Worm (Caenorhabditis elegans) whole organism, L4 larva: ENCODE data around the gene R148.4.
A peak's percentile ranks its signal among the peaks of the same experiment; 100 is the strongest.

ENCODE experiments used
- D1046.2 ChIP-seq: fragments of 200-800 bp; sonication (Bioruptor generic); IDR thresholded peaks from 2 replicates; pipeline ENCODE4 v1.3.6; 2022; ENCODE audit warnings: missing genetic modification characterization, missing compliant biosample characterization
- F49E8.2 ChIP-seq: sonication (generic microtip); optimal IDR thresholded peaks from 2 replicates; lab custom pipeline; 2016; ENCODE audit warnings: missing compliant biosample characterization, mild to moderate bottlenecking, missing genetic modification characterization, borderline replicate concordance
- R02D3.7 ChIP-seq: fragments of 150-350 bp; sonication (generic microtip); optimal IDR thresholded peaks from 3 replicates; lab custom pipeline; 2014; ENCODE audit warnings: missing biosample characterization, missing genetic modification characterization
- Y105C5A.15 ChIP-seq: fragments of 200-800 bp; sonication (Bioruptor generic); IDR thresholded peaks from 2 replicates; pipeline ENCODE4 v1.3.6; 2022; ENCODE audit warnings: missing genetic modification characterization, missing compliant biosample characterization
- Y48G9A.11 ChIP-seq: fragments of 200-800 bp; sonication (Bioruptor generic); IDR thresholded peaks from 2 replicates; pipeline ENCODE4 v1.3.6; 2022; ENCODE audit warnings: missing genetic modification reagents, missing genetic modification characterization, missing compliant biosample characterization
- Y75B8A.6 ChIP-seq: fragments of 200-800 bp; sonication (Bioruptor generic); IDR thresholded peaks from 2 replicates; pipeline ENCODE4 v1.3.6; 2022; ENCODE audit warnings: missing genetic modification reagents, missing genetic modification characterization, missing compliant biosample characterization
- ZK337.2 ChIP-seq: fragments of 200-800 bp; sonication (Bioruptor generic); IDR thresholded peaks from 2 replicates; pipeline ENCODE4 v1.3.6; 2022; ENCODE audit warnings: missing genetic modification reagents, missing genetic modification characterization, missing compliant biosample characterization
- arid-1 ChIP-seq: fragments of 200-800 bp; sonication (Bioruptor generic); conservative IDR thresholded peaks from 2 replicates; pipeline ENCODE4 v1.3.6; 2022; ENCODE audit warnings: missing genetic modification reagents, missing genetic modification characterization, missing compliant biosample characterization
- attf-4 ChIP-seq: sonication (generic microtip); optimal IDR thresholded peaks from 3 replicates; lab custom pipeline; 2017; ENCODE audit warnings: missing biosample characterization, missing genetic modification characterization
- ceh-20 ChIP-seq: fragments of 200-800 bp; sonication (Bioruptor generic); IDR thresholded peaks from 2 replicates; pipeline ENCODE4 v1.3.6; 2022; ENCODE audit warnings: missing genetic modification reagents, missing genetic modification characterization, missing compliant biosample characterization
- ceh-28 ChIP-seq: fragments of 150-350 bp; optimal IDR thresholded peaks from 2 replicates; lab custom pipeline; 2014; ENCODE audit warnings: missing biosample characterization, missing genetic modification reagents, missing genetic modification characterization
- daf-16 ChIP-seq, 3 experiments: sonication (generic microtip); optimal IDR thresholded peaks; 2 replicates each; lab custom pipeline; 2016 to 2017; ENCODE audit warnings: missing genetic modification characterization in 3 of 3, missing genetic modification reagents in 3 of 3, mild to moderate bottlenecking in 2 of 3, missing compliant biosample characterization in 2 of 3, missing biosample characterization in 1 of 3, moderate library complexity in 1 of 3
- daf-19 ChIP-seq: fragments of 200-800 bp; sonication (Bioruptor generic); conservative IDR thresholded peaks from 2 replicates; pipeline ENCODE4 v1.3.6; 2022; ENCODE audit warnings: missing genetic modification characterization, missing compliant biosample characterization
- dmd-9 ChIP-seq: fragments of 200-800 bp; sonication (Bioruptor generic); IDR thresholded peaks from 2 replicates; pipeline ENCODE4 v1.3.6; 2022; ENCODE audit warnings: missing genetic modification reagents, missing genetic modification characterization, missing compliant biosample characterization
- dpl-1 ChIP-seq: fragments of 150-350 bp; optimal IDR thresholded peaks from 2 replicates; lab custom pipeline; 2014; ENCODE audit warnings: missing biosample characterization, missing genetic modification reagents, missing genetic modification characterization
- dve-1 ChIP-seq: sonication (generic microtip); optimal IDR thresholded peaks from 2 replicates; lab custom pipeline; 2017; ENCODE audit warnings: antibody characterized with exemption, mild to moderate bottlenecking, missing genetic modification characterization, missing compliant biosample characterization; ENCODE audit not compliant: insufficient read depth
- fkh-10 ChIP-seq: fragments of 150-350 bp; optimal IDR thresholded peaks from 2 replicates; lab custom pipeline; 2014; ENCODE audit warnings: missing biosample characterization, missing genetic modification reagents, missing genetic modification characterization
- hif-1 ChIP-seq, 2 experiments: sonication (generic microtip); optimal IDR thresholded peaks; 2 replicates each; lab custom pipeline; 2016 to 2017; ENCODE audit warnings: missing compliant biosample characterization in 2 of 2, missing genetic modification characterization in 2 of 2, missing genetic modification reagents in 2 of 2, missing genotype in 2 of 2, mild to moderate bottlenecking in 1 of 2
- hlh-11 ChIP-seq: fragments of 200-800 bp; sonication (Bioruptor generic); optimal IDR thresholded peaks from 2 replicates; lab custom pipeline; 2018; ENCODE audit warnings: mild to moderate bottlenecking, missing genetic modification characterization, missing compliant biosample characterization
- hlh-30 ChIP-seq: sonication (generic microtip); optimal IDR thresholded peaks from 2 replicates; lab custom pipeline; 2017; ENCODE audit warnings: antibody characterized with exemption, mild to moderate bottlenecking, missing genetic modification characterization, missing compliant biosample characterization; ENCODE audit not compliant: insufficient read depth
- hmg-1.1 ChIP-seq: fragments of 200-800 bp; sonication (Bioruptor generic); IDR thresholded peaks from 2 replicates; pipeline ENCODE4 v1.3.6; 2022; ENCODE audit warnings: missing genetic modification reagents, missing genetic modification characterization, missing compliant biosample characterization
- lin-13 ChIP-seq: fragments of 150-350 bp; optimal IDR thresholded peaks from 2 replicates; lab custom pipeline; 2014; ENCODE audit warnings: missing biosample characterization, missing genetic modification reagents, missing genetic modification characterization
- lin-29 ChIP-seq: fragments of 200-800 bp; sonication (Bioruptor generic); IDR thresholded peaks from 2 replicates; pipeline ENCODE4 v1.3.6; 2022; ENCODE audit warnings: missing genetic modification reagents, missing genetic modification characterization, missing compliant biosample characterization
- lin-38 ChIP-seq: fragments of 200-800 bp; sonication (Bioruptor generic); IDR thresholded peaks from 2 replicates; pipeline ENCODE4 v1.3.6; 2022; ENCODE audit warnings: missing genetic modification reagents, missing genetic modification characterization, missing compliant biosample characterization
- lsy-2 ChIP-seq, 2 experiments: fragments of 150-350 bp in 1 of 2; sonication (generic microtip) in 1 of 2; optimal IDR thresholded peaks; 2 replicates each; lab custom pipeline; 2014 to 2017; ENCODE audit warnings: missing biosample characterization in 2 of 2, missing genetic modification characterization in 2 of 2
- mdl-1 ChIP-seq, 2 experiments: fragments of 150-350 bp in 1 of 2; sonication (generic microtip) in 1 of 2; optimal IDR thresholded peaks; 2 replicates each; lab custom pipeline; 2014 to 2017; ENCODE audit warnings: missing biosample characterization in 2 of 2, missing genetic modification characterization in 2 of 2
- mep-1 ChIP-seq: fragments of 150-350 bp; sonication (generic microtip); optimal IDR thresholded peaks from 3 replicates; lab custom pipeline; 2014; ENCODE audit warnings: missing biosample characterization, missing genetic modification characterization
- nhr-102 ChIP-seq: sonication (generic microtip); optimal IDR thresholded peaks from 2 replicates; lab custom pipeline; 2016; ENCODE audit warnings: mild to moderate bottlenecking, missing genetic modification characterization, moderate library complexity, missing compliant biosample characterization
- nhr-237 ChIP-seq: sonication (generic microtip); optimal IDR thresholded peaks from 2 replicates; lab custom pipeline; 2017; ENCODE audit warnings: missing biosample characterization, missing genetic modification characterization
- nhr-41 ChIP-seq: fragments of 200-800 bp; sonication (Bioruptor generic); IDR thresholded peaks from 2 replicates; pipeline ENCODE4 v1.3.6; 2022; ENCODE audit warnings: missing genetic modification reagents, missing genetic modification characterization, missing compliant biosample characterization
- nhr-42 ChIP-seq: fragments of 200-800 bp; sonication (Bioruptor generic); IDR thresholded peaks from 2 replicates; pipeline ENCODE4 v1.3.6; 2022; ENCODE audit warnings: missing genetic modification characterization, missing compliant biosample characterization
- nhr-48 ChIP-seq: sonication (generic microtip); optimal IDR thresholded peaks from 2 replicates; lab custom pipeline; 2016; ENCODE audit warnings: mild to moderate bottlenecking, missing genetic modification characterization, missing compliant biosample characterization
- pha-4 ChIP-seq, 2 experiments: fragments of 150-350 bp in 1 of 2; fragments of 200-800 bp in 1 of 2; sonication (Bioruptor generic) in 1 of 2; IDR thresholded peaks in 1 of 2; optimal IDR thresholded peaks in 1 of 2; 2 replicates each; pipeline versions ENCODE4 v1.3.6 to Lab custom; 2014 to 2022; ENCODE audit warnings: missing genetic modification characterization in 2 of 2, missing genetic modification reagents in 2 of 2, missing biosample characterization in 1 of 2, missing compliant biosample characterization in 1 of 2
- rbr-2 ChIP-seq: sonication (generic microtip); optimal IDR thresholded peaks from 2 replicates; lab custom pipeline; 2016; ENCODE audit warnings: missing genotype, missing genetic modification characterization, missing compliant biosample characterization
- saeg-2 ChIP-seq: fragments of 200-800 bp; sonication (Bioruptor generic); IDR thresholded peaks from 2 replicates; pipeline ENCODE4 v1.3.6; 2022; ENCODE audit warnings: missing genetic modification reagents, missing genetic modification characterization, missing compliant biosample characterization
- set-16 ChIP-seq: fragments of 200-800 bp; sonication (Bioruptor generic); IDR thresholded peaks from 2 replicates; pipeline ENCODE4 v1.3.6; 2022; ENCODE audit warnings: missing genetic modification reagents, missing genetic modification characterization, missing compliant biosample characterization
- skn-1 ChIP-seq: fragments of 150-350 bp; optimal IDR thresholded peaks from 2 replicates; lab custom pipeline; 2014; ENCODE audit warnings: missing biosample characterization, missing genetic modification characterization
- snpc-4 ChIP-seq: fragments of 150-350 bp; optimal IDR thresholded peaks from 2 replicates; lab custom pipeline; 2014; ENCODE audit warnings: missing biosample characterization, missing genetic modification characterization
- spr-1 ChIP-seq: sonication (generic microtip); optimal IDR thresholded peaks from 2 replicates; lab custom pipeline; 2016; ENCODE audit warnings: mild to moderate bottlenecking, missing genetic modification characterization, missing compliant biosample characterization
- spr-3 ChIP-seq: fragments of 200-800 bp; sonication (Bioruptor generic); optimal IDR thresholded peaks from 2 replicates; lab custom pipeline; 2018; ENCODE audit warnings: mild to moderate bottlenecking, missing genetic modification characterization, missing compliant biosample characterization
- tag-97 ChIP-seq: fragments of 200-800 bp; sonication (Bioruptor generic); IDR thresholded peaks from 2 replicates; pipeline ENCODE4 v1.3.6; 2022; ENCODE audit warnings: missing genetic modification characterization, missing compliant biosample characterization
- unc-130 ChIP-seq: sonication (generic microtip); optimal IDR thresholded peaks from 2 replicates; lab custom pipeline; 2016; ENCODE audit warnings: missing genetic modification reagents, missing genetic modification characterization, missing compliant biosample characterization
- zfp-2 ChIP-seq: sonication (generic microtip); optimal IDR thresholded peaks from 2 replicates; lab custom pipeline; 2016; ENCODE audit warnings: mild to moderate bottlenecking, missing genetic modification characterization, missing compliant biosample characterization
- zip-11 ChIP-seq: fragments of 200-800 bp; sonication (Bioruptor generic); IDR thresholded peaks from 2 replicates; pipeline ENCODE4 v1.3.6; 2022; ENCODE audit warnings: missing genetic modification characterization, missing compliant biosample characterization

R148.4 gene

ce11 chrIII:3165309-3165708 is 6.1 kb upstream of the R148.4 start, which contains the start of gene R148.5:
Gene R148.5, plus strand, starts transcription at chrIII:3165639.
- TF ChIP-seq lin-13 (no peak), zfp-2 (tag; lab: Kevin White, UChicago) (no peak), dmd-9 (GFP tag; lab: Robert Waterston, UW) (no peak), spr-3 (GFP tag; lab: Kevin White, UChicago) (no peak), saeg-2 (GFP tag; lab: Robert Waterston, UW) (no peak), unc-130 (GFP tag; lab: Kevin White, UChicago) (no peak), R02D3.7 (tag; lab: Kevin White, UChicago) (no peak), mdl-1 (tag; optimal IDR thresholded peaks at IDR 0.05; lab: Kevin White, UChicago) (no peak), daf-16 (GFP tag; optimal IDR thresholded peaks at IDR 0.05; lab: Kevin White, UChicago) (no peak), daf-16 (tag; optimal IDR thresholded peaks at IDR 0.05; lab: Kevin White, UChicago) (no peak)

DNA sequence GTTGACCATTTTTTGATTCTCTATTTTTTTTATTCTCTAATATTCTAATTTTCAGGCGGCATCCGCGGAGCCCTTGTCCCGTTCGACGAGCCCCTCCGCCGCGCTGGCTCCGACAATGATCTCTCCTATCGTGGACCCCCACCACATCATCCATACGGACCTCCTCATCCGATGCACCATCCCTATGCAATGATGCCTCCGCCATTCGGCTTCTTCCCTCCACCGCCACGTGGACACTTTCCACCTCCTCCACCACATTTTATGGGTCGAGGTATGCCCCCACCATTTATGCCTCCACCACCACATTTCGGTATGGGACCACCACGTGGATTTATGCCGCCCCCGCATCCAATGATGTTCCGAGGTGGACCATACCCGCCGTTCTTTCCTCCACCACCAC is 2.1 kb upstream of the R148.4 start:
- TF ChIP-seq rbr-2 = no peak
- TF ChIP-seq set-16 (GFP tag; lab: Robert Waterston, UW) = peak; percentile 79

DNA sequence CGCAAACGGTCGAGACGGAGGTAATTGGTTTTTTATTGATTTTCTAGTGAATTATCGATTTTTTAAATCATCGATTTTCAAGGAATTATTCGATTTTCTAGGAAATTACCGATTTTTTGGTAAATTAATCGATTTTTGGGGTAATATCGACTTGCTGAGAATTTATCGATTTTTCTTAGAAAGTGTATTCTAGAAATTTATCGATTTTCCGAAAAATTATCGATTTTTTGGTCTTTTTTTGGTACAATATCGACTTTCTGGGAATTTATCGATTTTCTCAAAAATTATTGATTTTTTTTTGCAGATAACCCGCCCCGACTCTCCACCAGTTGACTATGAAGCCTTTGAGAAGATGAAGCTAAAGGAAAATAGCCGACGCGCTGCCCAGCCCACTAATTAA is 854 bp upstream of the R148.4 start:
- peak; percentile 98 for TF ChIP-seq ceh-28 (tag; lab: Kevin White, UChicago)
- TF ChIP-seq attf-4 = no peak

ce11 chrIII:3174985-3175384 is 3.6 kb downstream of the R148.4 start, which contains the start of gene R148.3:
Gene R148.3, plus strand, starts transcription at chrIII:3175331.
- no peak for TF ChIP-seq fkh-10
- TF ChIP-seq hlh-11 (tag; lab: Kevin White, UChicago) = peak; percentile 15
- TF ChIP-seq hlh-30 = peak; percentile 64
- TF ChIP-seq lsy-2 (tag; optimal IDR thresholded peaks at IDR 0.05; lab: Kevin White, UChicago) = peak in 1 of 2 experiments; percentile 49
- TF ChIP-seq dve-1 (tag; lab: Kevin White, UChicago) = peak; percentile 29
- peak; percentile 53; the same call in 1 of the 2 replicates for TF ChIP-seq pha-4 (GFP tag; IDR thresholded peaks at IDR 0.05; lab: Robert Waterston, UW)
- TF ChIP-seq pha-4 (tag; optimal IDR thresholded peaks at IDR 0.05; lab: Kevin White, UChicago) = no peak
- TF ChIP-seq nhr-41 (GFP tag; lab: Robert Waterston, UW) = no peak
- TF ChIP-seq tag-97 (GFP tag; lab: Robert Waterston, UW) = no peak
- peak; percentile 22 for TF ChIP-seq spr-1 (tag; lab: Kevin White, UChicago)
- TF ChIP-seq dpl-1 (GFP tag; lab: Kevin White, UChicago) = peak; percentile 38
- peak; percentile 1 for TF ChIP-seq nhr-48 (tag; lab: Kevin White, UChicago)
- TF ChIP-seq mep-1 (tag; lab: Kevin White, UChicago) = peak; percentile 69
- TF ChIP-seq daf-19 (GFP tag; lab: Robert Waterston, UW) = no peak
- TF ChIP-seq hif-1 (tag; optimal IDR thresholded peaks at IDR 0.05; lab: Kevin White, UChicago) = peak in 1 of 2 experiments; percentile 27
- TF ChIP-seq skn-1 = no peak
- no peak for TF ChIP-seq nhr-237
- no peak for TF ChIP-seq snpc-4 (tag; lab: Kevin White, UChicago)
- TF ChIP-seq mdl-1 (tag; optimal IDR thresholded peaks at IDR 0.05; lab: Kevin White, UChicago) = peak; percentile 69 to 83
- TF ChIP-seq ceh-20 (GFP tag; lab: Robert Waterston, UW) = no peak
- TF ChIP-seq nhr-102 (tag; lab: Kevin White, UChicago) = peak; percentile 8
- no peak for TF ChIP-seq lin-29 (GFP tag; lab: Robert Waterston, UW)
- TF ChIP-seq ZK337.2 (GFP tag; lab: Robert Waterston, UW) = no peak
- 0 out of 2 replicates have a peak, but pooled peaks have one; percentile 40 for TF ChIP-seq arid-1 (GFP tag; lab: Robert Waterston, UW)
- TF ChIP-seq unc-130 (GFP tag; lab: Kevin White, UChicago) = peak; percentile 59
- no peak for TF ChIP-seq nhr-42 (GFP tag; lab: Robert Waterston, UW)
- no peak for TF ChIP-seq F49E8.2
- no peak for TF ChIP-seq Y75B8A.6 (GFP tag; lab: Robert Waterston, UW)
- TF ChIP-seq Y105C5A.15 (GFP tag; lab: Robert Waterston, UW) = no peak
- peak; percentile 53; the same call in 1 of the 2 replicates for TF ChIP-seq hmg-1.1 (GFP tag; lab: Robert Waterston, UW)
- no peak for TF ChIP-seq Y48G9A.11 (GFP tag; lab: Robert Waterston, UW)
- peak; percentile 68 for TF ChIP-seq lin-38 (GFP tag; lab: Robert Waterston, UW)
- TF ChIP-seq zip-11 (GFP tag; lab: Robert Waterston, UW) = no peak
- no peak for TF ChIP-seq D1046.2
- peak; percentile 50 for TF ChIP-seq lin-13
